Fruit fly (Drosophila melanogaster) whole organism, embryonic: Measurements from ENCODE around the gene Ten-m.

Experiments used
- BtbVII ChIP-seq: fragments of 200-800 bp; sonication (Bioruptor generic); optimal IDR thresholded peaks from 3 replicates; lab custom pipeline; 2017; ENCODE audit warnings: missing biosample characterization, mild to moderate bottlenecking, missing genetic modification characterization
- CG11723 ChIP-seq: fragments of 200-800 bp; sonication (Bioruptor generic); optimal IDR thresholded peaks from 2 replicates; lab custom pipeline; 2017; ENCODE audit warnings: missing biosample characterization, mild to moderate bottlenecking, missing genetic modification characterization
- CG12744 ChIP-seq: fragments of 200-800 bp; sonication (Bioruptor generic); optimal IDR thresholded peaks from 2 replicates; lab custom pipeline; 2016; ENCODE audit warnings: missing biosample characterization, missing genetic modification characterization
- CG13123 ChIP-seq: fragments of 200-800 bp; sonication (Bioruptor generic); optimal IDR thresholded peaks from 2 replicates; lab custom pipeline; 2016; ENCODE audit warnings: missing biosample characterization, missing genetic modification characterization
- CG13775 ChIP-seq: fragments of 200-800 bp; sonication (Bioruptor generic); optimal IDR thresholded peaks from 3 replicates; lab custom pipeline; 2017; ENCODE audit warnings: missing biosample characterization, mild to moderate bottlenecking, missing genetic modification characterization
- CG14710 ChIP-seq: fragments of 200-800 bp; sonication (Bioruptor generic); optimal IDR thresholded peaks from 3 replicates; lab custom pipeline; 2019; ENCODE audit warnings: missing biosample characterization, mild to moderate bottlenecking, missing genetic modification characterization, moderate library complexity
- CG1529 ChIP-seq: fragments of 200-800 bp; sonication (Bioruptor generic); optimal IDR thresholded peaks from 3 replicates; lab custom pipeline; 2018; ENCODE audit warnings: missing biosample characterization, missing genetic modification characterization
- CG1603 ChIP-seq: fragments of 200-800 bp; sonication (Bioruptor generic); optimal IDR thresholded peaks from 2 replicates; lab custom pipeline; 2019; ENCODE audit warnings: missing biosample characterization, mild to moderate bottlenecking, missing genetic modification characterization, moderate library complexity
- CG16813 ChIP-seq: fragments of 200-800 bp; sonication (Bioruptor generic); IDR thresholded peaks from 3 replicates; pipeline ENCODE4 v1.3.6; 2022; ENCODE audit warnings: missing biosample characterization, missing genetic modification characterization; ENCODE audit not compliant: partially characterized antibody
- CG17385 ChIP-seq: fragments of 200-800 bp; sonication (Bioruptor generic); optimal IDR thresholded peaks from 3 replicates; lab custom pipeline; 2018; ENCODE audit warnings: missing biosample characterization, mild to moderate bottlenecking, missing genetic modification characterization
- CG18599 ChIP-seq: fragments of 200-800 bp; sonication (Bioruptor generic); optimal IDR thresholded peaks from 3 replicates; lab custom pipeline; 2017; ENCODE audit warnings: missing biosample characterization, missing genetic modification characterization, mild to moderate bottlenecking, moderate library complexity, missing genetic modification reagents
- CG18619 ChIP-seq: fragments of 200-800 bp; sonication (Bioruptor generic); optimal IDR thresholded peaks from 3 replicates; lab custom pipeline; 2017; ENCODE audit warnings: missing biosample characterization, mild to moderate bottlenecking, missing genetic modification characterization
- CG2129 ChIP-seq: fragments of 200-800 bp; sonication (Bioruptor generic); IDR thresholded peaks from 2 replicates; pipeline ENCODE4 v1.3.6; 2022; ENCODE audit warnings: missing biosample characterization, missing genetic modification characterization; ENCODE audit not compliant: partially characterized antibody
- CG2678 ChIP-seq: fragments of 200-800 bp; sonication (Bioruptor generic); optimal IDR thresholded peaks from 3 replicates; lab custom pipeline; 2019; ENCODE audit warnings: missing biosample characterization, mild to moderate bottlenecking, missing genetic modification characterization, moderate library complexity
- CG34376 ChIP-seq: fragments of 200-800 bp; sonication (Bioruptor generic); optimal IDR thresholded peaks from 2 replicates; lab custom pipeline; 2018; ENCODE audit warnings: missing biosample characterization, mild to moderate bottlenecking, missing genetic modification characterization
- CG34422 ChIP-seq: fragments of 200-800 bp; sonication (Bioruptor generic); IDR thresholded peaks from 3 replicates; pipeline ENCODE4 v1.3.6; 2022; ENCODE audit warnings: missing biosample characterization, missing genetic modification characterization
- CG4730 ChIP-seq: fragments of 200-800 bp; sonication (Bioruptor generic); IDR thresholded peaks from 2 replicates; pipeline ENCODE4 v1.3.6; 2022; ENCODE audit warnings: missing biosample characterization, missing genetic modification characterization
- CG6689 ChIP-seq: fragments of 200-800 bp; sonication (Bioruptor generic); IDR thresholded peaks from 2 replicates; pipeline ENCODE4 v1.3.6; 2022; ENCODE audit warnings: missing biosample characterization, missing genetic modification characterization
- CG7556 ChIP-seq: fragments of 200-800 bp; sonication (Bioruptor generic); optimal IDR thresholded peaks from 2 replicates; lab custom pipeline; 2017; ENCODE audit warnings: missing biosample characterization, mild to moderate bottlenecking, missing genetic modification characterization
- CG8944 ChIP-seq: fragments of 200-800 bp; sonication (Bioruptor generic); optimal IDR thresholded peaks from 3 replicates; lab custom pipeline; 2016; ENCODE audit warnings: missing biosample characterization, missing genetic modification characterization
- CG9727 ChIP-seq: fragments of 200-800 bp; sonication (Bioruptor generic); optimal IDR thresholded peaks from 3 replicates; lab custom pipeline; 2017; ENCODE audit warnings: missing biosample characterization, mild to moderate bottlenecking, missing genetic modification characterization
- CHES-1-like ChIP-seq: fragments of 200-800 bp; sonication (Bioruptor generic); optimal IDR thresholded peaks from 2 replicates; lab custom pipeline; 2016; ENCODE audit warnings: missing biosample characterization, missing genetic modification characterization
- Chrac-16 ChIP-seq: fragments of 200-800 bp; sonication (Bioruptor generic); optimal IDR thresholded peaks from 3 replicates; lab custom pipeline; 2016; ENCODE audit warnings: missing biosample characterization, missing genetic modification characterization
- D19A ChIP-seq: fragments of 200-800 bp; optimal IDR thresholded peaks from 3 replicates; lab custom pipeline; 2019; ENCODE audit warnings: missing biosample characterization, mild to moderate bottlenecking, missing genetic modification characterization, moderate library complexity
- Dbx ChIP-seq: fragments of 200-800 bp; sonication (Bioruptor generic); IDR thresholded peaks from 3 replicates; pipeline ENCODE4 v1.3.6; 2022; ENCODE audit warnings: missing biosample characterization, missing genetic modification characterization
- Doc3 ChIP-seq: fragments of 200-800 bp; sonication (Bioruptor generic); IDR thresholded peaks from 3 replicates; pipeline ENCODE4 v1.3.6; 2022; ENCODE audit warnings: missing biosample characterization, missing genetic modification characterization; ENCODE audit not compliant: partially characterized antibody
- Hmx ChIP-seq: fragments of 200-800 bp; sonication (Bioruptor generic); optimal IDR thresholded peaks from 2 replicates; lab custom pipeline; 2016; ENCODE audit warnings: missing biosample characterization, missing genetic modification characterization
- Hr78 ChIP-seq, 2 experiments: fragments of 200-800 bp in 1 of 2; fragments of >200 bp in 1 of 2; sonication (Bioruptor generic) in 1 of 2; optimal IDR thresholded peaks; 2 replicates each; lab custom pipeline; 2017 to 2019; ENCODE audit warnings: missing biosample characterization in 2 of 2, missing genetic modification characterization in 2 of 2, mild to moderate bottlenecking in 1 of 2, moderate library complexity in 1 of 2
- Kr ChIP-seq: fragments of 200-800 bp; sonication (Bioruptor generic); optimal IDR thresholded peaks from 2 replicates; lab custom pipeline; 2017; ENCODE audit warnings: missing biosample characterization, mild to moderate bottlenecking, missing genetic modification characterization
- Lpt ChIP-seq: fragments of >200 bp; optimal IDR thresholded peaks from 2 replicates; lab custom pipeline; 2018; ENCODE audit warnings: missing biosample characterization, missing genetic modification characterization
- Med ChIP-seq: fragments of 200-800 bp; sonication (Bioruptor generic); peaks from one replicate; lab custom pipeline; 2016; ENCODE audit warnings: missing biosample characterization, missing genetic modification characterization, mild to moderate bottlenecking, inconsistent platforms, moderate library complexity
- Nf-YA ChIP-seq: fragments of 200-800 bp; sonication (Bioruptor generic); IDR thresholded peaks from 2 replicates; pipeline ENCODE4 v1.3.6; 2022; ENCODE audit warnings: missing biosample characterization, missing genetic modification characterization
- Pdp1 ChIP-seq, 2 experiments: fragments of 200-800 bp; sonication (Bioruptor generic); optimal IDR thresholded peaks; 3 replicates each; lab custom pipeline; 2016; ENCODE audit warnings: missing biosample characterization in 2 of 2, missing genetic modification characterization in 2 of 2, mild to moderate bottlenecking in 1 of 2, moderate library complexity in 1 of 2
- Poxn ChIP-seq: fragments of 200-800 bp; sonication (Bioruptor generic); IDR thresholded peaks from 2 replicates; pipeline ENCODE4 v1.3.6; 2022; ENCODE audit warnings: missing biosample characterization, missing genetic modification characterization
- ara ChIP-seq: fragments of 200-800 bp; sonication (Bioruptor generic); IDR thresholded peaks from 2 replicates; pipeline ENCODE4 v1.3.6; 2022; ENCODE audit warnings: missing biosample characterization, missing genetic modification characterization
- chn ChIP-seq: fragments of 200-800 bp; sonication (Bioruptor generic); optimal IDR thresholded peaks from 2 replicates; lab custom pipeline; 2016; ENCODE audit warnings: missing biosample characterization, missing genetic modification characterization
- grn ChIP-seq: fragments of 200-800 bp; sonication (Bioruptor generic); optimal IDR thresholded peaks from 3 replicates; lab custom pipeline; 2017; ENCODE audit warnings: missing biosample characterization, missing genetic modification characterization
- gro ChIP-seq: fragments of 200-800 bp; sonication (Bioruptor generic); optimal IDR thresholded peaks from 2 replicates; lab custom pipeline; 2016; ENCODE audit warnings: missing biosample characterization, missing genetic modification characterization
- ind ChIP-seq: fragments of 200-800 bp; sonication (Bioruptor generic); optimal IDR thresholded peaks from 3 replicates; lab custom pipeline; 2016; ENCODE audit warnings: missing biosample characterization, missing genetic modification characterization
- inv ChIP-seq: fragments of 200-800 bp; sonication (Bioruptor generic); IDR thresholded peaks from 2 replicates; pipeline ENCODE4 v1.3.6; 2022; ENCODE audit warnings: missing biosample characterization, missing genetic modification characterization; ENCODE audit not compliant: partially characterized antibody
- ken ChIP-seq: fragments of 200-800 bp; sonication (Bioruptor generic); IDR thresholded peaks from 3 replicates; pipeline ENCODE4 v1.3.6; 2022; ENCODE audit warnings: missing biosample characterization, missing genetic modification characterization
- kni ChIP-seq: fragments of 200-800 bp; sonication (Bioruptor generic); optimal IDR thresholded peaks from 3 replicates; lab custom pipeline; 2017; ENCODE audit warnings: mild to moderate bottlenecking, missing biosample characterization, missing genetic modification reagents, missing genetic modification characterization
- lmd ChIP-seq: fragments of 200-800 bp; sonication (Bioruptor generic); IDR thresholded peaks from 2 replicates; pipeline ENCODE4 v1.3.6; 2022; ENCODE audit warnings: missing biosample characterization, missing genetic modification characterization
- phol ChIP-seq: fragments of 200-800 bp; sonication (Bioruptor generic); optimal IDR thresholded peaks from 3 replicates; lab custom pipeline; 2018; ENCODE audit warnings: missing biosample characterization, mild to moderate bottlenecking, missing genetic modification characterization, moderate library complexity
- ranshi ChIP-seq: fragments of 200-800 bp; sonication (Bioruptor generic); IDR thresholded peaks from 2 replicates; pipeline ENCODE4 v1.3.6; 2022; ENCODE audit warnings: missing biosample characterization, missing genetic modification characterization
- row ChIP-seq: fragments of 200-800 bp; sonication (Bioruptor generic); IDR thresholded peaks from 3 replicates; pipeline ENCODE4 v1.3.6; 2022; ENCODE audit warnings: missing biosample characterization, missing genetic modification characterization
- sens ChIP-seq: fragments of 200-800 bp; sonication (Bioruptor generic); peaks from one replicate; lab custom pipeline; 2016; ENCODE audit warnings: missing biosample characterization, missing genetic modification characterization
- sens-2 ChIP-seq: fragments of 200-800 bp; sonication (Bioruptor generic); IDR thresholded peaks from 2 replicates; pipeline ENCODE4 v1.3.6; 2022; ENCODE audit warnings: missing biosample characterization, missing genetic modification characterization
- tin ChIP-seq: fragments of 200-800 bp; sonication (Bioruptor generic); optimal IDR thresholded peaks from 3 replicates; lab custom pipeline; 2016; ENCODE audit warnings: missing biosample characterization, missing genetic modification characterization

Gene Ten-m

dm6 chr3L:22262797-22263423 lies 144.8 kb downstream of the Ten-m start, which contains the start of the genes Rich and Ddx1 (continued):
- TF ChIP-seq CG9727 (GFP tag; lab: Kevin White, UChicago) (peak; percentile 41), Nf-YA (no peak), CG8944 (GFP tag; lab: Kevin White, UChicago) (peak; percentile 22), CG11723 (GFP tag; lab: Kevin White, UChicago) (peak; percentile 15), lmd (GFP tag; lab: Robert Waterston, UW) (peak; percentile 39; the same call in 1 of the 2 replicates), CG7556 (GFP tag; lab: Kevin White, UChicago) (peak; percentile 64), CG16813 (GFP tag; lab: Robert Waterston, UW) (no peak), CG34376 (GFP tag; lab: Kevin White, UChicago) (peak; percentile 28), ranshi (no peak; the same call in 1 of the 2 replicates), Med (GFP tag; lab: Kevin White, UChicago) (peak; percentile 88), CG17385 (peak; percentile 23), CG2678 (peak; percentile 30), Hmx (GFP tag; lab: Kevin White, UChicago) (peak; percentile 9), CG13775 (GFP tag; lab: Kevin White, UChicago) (peak; percentile 61), Kr (GFP tag; lab: Kevin White, UChicago) (no peak), sens-2 (GFP tag; lab: Robert Waterston, UW) (peak; percentile 55; the same call in 1 of the 2 replicates), sens (GFP tag; lab: Kevin White, UChicago) (peak; percentile 86), Pdp1 (GFP tag; optimal IDR thresholded peaks at IDR 0.05; lab: Kevin White, UChicago) (peak in 1 of 2 experiments; percentile 36), tin (GFP tag; lab: Kevin White, UChicago) (peak; percentile 60), CG2129 (GFP tag; lab: Robert Waterston, UW) (no peak), CG12744 (no peak), chn (GFP tag; lab: Kevin White, UChicago) (peak; percentile 38), CG6689 (GFP tag; lab: Robert Waterston, UW) (no peak), row (GFP tag; lab: Robert Waterston, UW) (peak; percentile 89), CG13123 (peak; percentile 33), CG18599 (GFP tag; lab: Kevin White, UChicago) (peak; percentile 36), ken (0 out of 3 replicates have a peak, but pooled peaks have one; percentile 9), grn (no peak), Doc3 (GFP tag; lab: Robert Waterston, UW) (no peak), CG1603 (tag; lab: Kevin White, UChicago) (peak; percentile 36), kni (GFP tag; lab: Kevin White, UChicago) (peak; percentile 90), Chrac-16 (GFP tag; lab: Kevin White, UChicago) (peak; percentile 28), gro (GFP tag; lab: Kevin White, UChicago) (no peak), ara (GFP tag; lab: Robert Waterston, UW) (no peak), CG4730 (no peak), Poxn (GFP tag; lab: Robert Waterston, UW) (no peak), CG14710 (peak; percentile 70), BtbVII (GFP tag; lab: Kevin White, UChicago) (peak; percentile 41), phol (tag; lab: Kevin White, UChicago) (peak; percentile 60), Lpt (GFP tag; lab: Kevin White, UChicago) (no peak), CG18619 (peak; percentile 74), CHES-1-like (GFP tag; lab: Kevin White, UChicago) (peak; percentile 36), Hr78 (GFP tag; optimal IDR thresholded peaks at IDR 0.05; lab: Kevin White, UChicago) (no peak), CG1529 (GFP tag; lab: Kevin White, UChicago) (peak; percentile 42), D19A (peak; percentile 10), inv (GFP tag; lab: Robert Waterston, UW) (no peak), Dbx (0 out of 3 replicates have a peak, but pooled peaks have one; percentile 10), CG34422 (peak; percentile 50; the same call in 1 of the 3 replicates), ind (GFP tag; lab: Kevin White, UChicago) (peak; percentile 49)
